Worm (Caenorhabditis elegans) whole organism, early embryonic: Measurements from ENCODE around the gene par-2.

Experiments used
- B0310.2 ChIP-seq: sonication (generic microtip); optimal IDR thresholded peaks from 2 replicates; lab custom pipeline; 2016; ENCODE audit warnings: mild to moderate bottlenecking, missing genetic modification characterization, missing compliant biosample characterization
- F13C5.2 ChIP-seq: sonication (generic microtip); optimal IDR thresholded peaks from 2 replicates; lab custom pipeline; 2017; ENCODE audit warnings: mild to moderate bottlenecking, missing genetic modification characterization, inconsistent platforms, missing compliant biosample characterization
- aly-1 ChIP-seq: sonication (generic microtip); optimal IDR thresholded peaks from 2 replicates; lab custom pipeline; 2016; ENCODE audit warnings: missing genetic modification characterization, missing compliant biosample characterization
- ama-1 ChIP-seq: fragments of 150-350 bp; optimal IDR thresholded peaks from 2 replicates; lab custom pipeline; 2014
- ceh-13 ChIP-seq: fragments of 200-800 bp; sonication (Bioruptor generic); optimal IDR thresholded peaks from 2 replicates; lab custom pipeline; 2018; ENCODE audit warnings: mild to moderate bottlenecking, missing genetic modification characterization, missing compliant biosample characterization
- ceh-36 ChIP-seq: sonication (generic microtip); optimal IDR thresholded peaks from 2 replicates; lab custom pipeline; 2016; ENCODE audit warnings: missing genetic modification characterization, inconsistent platforms, missing compliant biosample characterization
- ets-7 ChIP-seq: sonication (generic microtip); optimal IDR thresholded peaks from 2 replicates; lab custom pipeline; 2016; ENCODE audit warnings: missing genotype, missing genetic modification characterization, missing compliant biosample characterization
- flt-1 ChIP-seq: fragments of 200-800 bp; sonication (Bioruptor generic); IDR thresholded peaks from 2 replicates; pipeline ENCODE4 v1.3.6; 2022; ENCODE audit warnings: missing genetic modification characterization, missing compliant biosample characterization
- hmbx-1 ChIP-seq: sonication (generic microtip); optimal IDR thresholded peaks from 2 replicates; lab custom pipeline; 2016; ENCODE audit warnings: mild to moderate bottlenecking, missing genetic modification characterization, missing compliant biosample characterization
- hmg-4 ChIP-seq: fragments of 200-800 bp; sonication (Bioruptor generic); optimal IDR thresholded peaks from 2 replicates; lab custom pipeline; 2018; ENCODE audit warnings: mild to moderate bottlenecking, missing genetic modification characterization, missing compliant biosample characterization
- hnd-1 ChIP-seq: sonication (generic microtip); optimal IDR thresholded peaks from 2 replicates; lab custom pipeline; 2016; ENCODE audit warnings: missing genetic modification characterization, missing compliant biosample characterization
- pes-1 ChIP-seq: fragments of 200-800 bp; sonication (Bioruptor generic); IDR thresholded peaks from 2 replicates; pipeline ENCODE4 v1.3.6; 2022; ENCODE audit warnings: missing genetic modification reagents, missing genetic modification characterization, missing compliant biosample characterization
- scrt-1 ChIP-seq: fragments of 200-800 bp; sonication (Bioruptor generic); IDR thresholded peaks from 2 replicates; pipeline ENCODE4 v1.3.6; 2022; ENCODE audit warnings: missing genetic modification characterization, missing compliant biosample characterization
- sea-1 ChIP-seq: fragments of 200-800 bp; sonication (Bioruptor generic); conservative IDR thresholded peaks from 2 replicates; pipeline ENCODE4 v1.3.6; 2022; ENCODE audit warnings: missing genetic modification characterization, missing compliant biosample characterization
- tbx-11 ChIP-seq: fragments of 200-800 bp; sonication (Bioruptor generic); IDR thresholded peaks from 2 replicates; pipeline ENCODE4 v1.3.6; 2022; ENCODE audit warnings: missing genetic modification characterization, missing compliant biosample characterization
- tbx-37 ChIP-seq: fragments of 200-800 bp; sonication (Bioruptor generic); conservative IDR thresholded peaks from 2 replicates; pipeline ENCODE4 v1.3.6; 2022; ENCODE audit warnings: missing genetic modification reagents, missing genetic modification characterization, missing compliant biosample characterization
- tra-4 ChIP-seq: sonication (generic microtip); optimal IDR thresholded peaks from 2 replicates; lab custom pipeline; 2017; ENCODE audit warnings: missing genetic modification characterization, missing compliant biosample characterization

Gene par-2

ce11 chrIII:1136827-1137378, 55.7 kb downstream of the par-2 start:
- TF ChIP-seq hmg-4 (GFP tag; lab: Kevin White, UChicago) = peak; percentile 5
- TF ChIP-seq B0310.2 (tag; lab: Kevin White, UChicago) = no peak

- TF ChIP-seq ceh-13 (GFP tag; lab: Kevin White, UChicago) (no peak), aly-1 (tag; lab: Kevin White, UChicago) (no peak), sea-1 (GFP tag; lab: Robert Waterston, UW) (no peak), scrt-1 (no peak), tra-4 (tag; lab: Kevin White, UChicago) (no peak), ceh-36 (tag; lab: Kevin White, UChicago) (no peak), F13C5.2 (tag; lab: Kevin White, UChicago) (peak; percentile 54), hmg-4 (GFP tag; lab: Kevin White, UChicago) (no peak), tbx-37 (GFP tag; lab: Robert Waterston, UW) (no peak; the same call in 1 of the 2 replicates), tbx-11 (GFP tag; lab: Robert Waterston, UW) (0 out of 2 replicates have a peak, but pooled peaks have one; percentile 7), hmbx-1 (tag; lab: Kevin White, UChicago) (no peak), ama-1 (lab: Kevin White, UChicago) (no peak), ets-7 (tag; lab: Kevin White, UChicago) (no peak), flt-1 (0 out of 2 replicates have a peak, but pooled peaks have one; percentile 31), B0310.2 (tag; lab: Kevin White, UChicago) (no peak), hnd-1 (tag; lab: Kevin White, UChicago) (peak; percentile 38), pes-1 (peak; percentile 63; the same call in 1 of the 2 replicates)
Measured at ce11 chrIII:1142798-1143197, 61.6 kb downstream of the par-2 start, which contains the start of gene smr-1. TSS of gene smr-1 (plus strand) at chrIII:1143172.
